Worm (Caenorhabditis elegans) whole organism, L4/young adult: ENCODE measurements around the gene alh-9.

ENCODE experiments used
- dao-5 ChIP-seq: sonication (generic microtip); optimal IDR thresholded peaks from 2 replicates; lab custom pipeline; 2016; ENCODE audit warnings: missing genotype, missing genetic modification characterization, moderate library complexity, missing compliant biosample characterization
- him-1 ChIP-seq: sonication (generic microtip); optimal IDR thresholded peaks from 2 replicates; lab custom pipeline; 2016; ENCODE audit warnings: missing genotype, missing genetic modification reagents, missing genetic modification characterization, missing compliant biosample characterization

ce11 chrIII:5813501-5813900 lies 42.3 kb upstream of the alh-9 start:
- TF ChIP-seq him-1 (tag; lab: Kevin White, UChicago), result no peak
- TF ChIP-seq dao-5, result no peak
